Worm (Caenorhabditis elegans) whole organism, early embryonic: ENCODE measurements around the gene F31D4.5.

Experiments
- aly-1 ChIP-seq: sonication (generic microtip); optimal IDR thresholded peaks from 2 replicates; lab custom pipeline; 2016; ENCODE audit warnings: missing genetic modification characterization, missing compliant biosample characterization
- ama-1 ChIP-seq: fragments of 150-350 bp; optimal IDR thresholded peaks from 2 replicates; lab custom pipeline; 2014
- pes-1 ChIP-seq: fragments of 200-800 bp; sonication (Bioruptor generic); IDR thresholded peaks from 2 replicates; pipeline ENCODE4 v1.3.6; 2022; ENCODE audit warnings: missing genetic modification reagents, missing genetic modification characterization, missing compliant biosample characterization
- tbx-37 ChIP-seq: fragments of 200-800 bp; sonication (Bioruptor generic); conservative IDR thresholded peaks from 2 replicates; pipeline ENCODE4 v1.3.6; 2022; ENCODE audit warnings: missing genetic modification reagents, missing genetic modification characterization, missing compliant biosample characterization
- tra-4 ChIP-seq: sonication (generic microtip); optimal IDR thresholded peaks from 2 replicates; lab custom pipeline; 2017; ENCODE audit warnings: missing genetic modification characterization, missing compliant biosample characterization

- no peak for TF ChIP-seq aly-1 (tag; lab: Kevin White, UChicago)
- no peak for TF ChIP-seq ama-1
- TF ChIP-seq pes-1 (GFP tag; lab: Robert Waterston, UW), result 0 out of 2 replicates have a peak, but pooled peaks have one; percentile 52
- TF ChIP-seq tra-4 (tag; lab: Kevin White, UChicago), result no peak
- TF ChIP-seq tbx-37 (GFP tag; lab: Robert Waterston, UW), result 0 out of 2 replicates have a peak, but pooled peaks have one; percentile 6
Measured at ce11 chrV:20832554-20832963, 21.3 kb upstream of the F31D4.5 start.
